Worm (Caenorhabditis elegans): ENCODE data around the gene ogdh-2.

The ogdh-2 gene

DNA sequence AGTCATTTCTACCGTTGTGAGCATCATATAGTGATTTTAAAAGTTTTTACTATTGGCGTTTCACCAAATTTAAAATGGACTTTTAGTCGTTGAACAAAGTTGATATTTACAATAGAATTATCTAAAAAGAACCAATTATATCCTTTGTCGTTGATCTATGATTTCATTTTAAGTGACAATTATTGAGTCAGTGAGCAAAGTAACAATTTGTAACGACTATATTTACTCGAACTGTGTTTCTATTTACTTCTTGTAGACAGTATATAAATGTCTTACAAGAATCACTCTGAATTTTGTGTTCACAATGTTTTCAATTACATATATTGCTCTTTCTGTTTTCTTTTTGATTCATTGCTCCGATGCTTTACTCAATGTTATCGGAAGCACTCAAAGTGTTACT is 46.8 kb downstream of the ogdh-2 start, which contains the start of gene ttr-22:
Gene ttr-22 (plus strand): TSS at position 301 of the 400 bp plus-strand sequence.
- TF ChIP-seq tbx-11 (GFP tag; IDR thresholded peaks at IDR 0.05), result no peak
- no peak for TF ChIP-seq pes-1 (GFP tag; IDR thresholded peaks at IDR 0.05)
- no peak for TF ChIP-seq flt-1 (GFP tag; IDR thresholded peaks at IDR 0.05)
- no peak for TF ChIP-seq hmg-4 (GFP tag; optimal IDR thresholded peaks at IDR 0.05)
- TF ChIP-seq tbx-37 (GFP tag; conservative IDR thresholded peaks at IDR 0.05), result no peak
- TF ChIP-seq aly-1 (tag; optimal IDR thresholded peaks at IDR 0.05), result no peak
- no peak for TF ChIP-seq B0310.2 (tag; optimal IDR thresholded peaks at IDR 0.05)
- TF ChIP-seq sea-1 (GFP tag; conservative IDR thresholded peaks at IDR 0.05), result no peak
- no peak for TF ChIP-seq ceh-13 (GFP tag; optimal IDR thresholded peaks at IDR 0.05)
- TF ChIP-seq scrt-1 (GFP tag; IDR thresholded peaks at IDR 0.05), result no peak

ce11 chrV:12244980-12245742 is 50.9 kb downstream of the ogdh-2 start, which contains the start of the genes T04H1.13, slfl-5 and rad-50:
Gene T04H1.13, minus strand, starts transcription at chrV:12245030.
Gene slfl-5, minus strand, starts transcription at chrV:12245044.
Gene rad-50, plus strand, starts transcription at chrV:12245646.
- TF ChIP-seq scrt-1 (GFP tag; IDR thresholded peaks at IDR 0.05) (no peak), hnd-1 (tag; optimal IDR thresholded peaks at IDR 0.05) (no peak)

ce11 chrV:12245777-12246452 is 51.6 kb downstream of the ogdh-2 start:
- no peak for TF ChIP-seq tbx-37 (GFP tag; conservative IDR thresholded peaks at IDR 0.05)
- TF ChIP-seq tbx-11 (GFP tag; IDR thresholded peaks at IDR 0.05), result no peak
- no peak for TF ChIP-seq ceh-36 (tag; optimal IDR thresholded peaks at IDR 0.05)
- TF ChIP-seq hmg-4 (GFP tag; optimal IDR thresholded peaks at IDR 0.05), result no peak
- TF ChIP-seq ama-1 (optimal IDR thresholded peaks at IDR 0.05), result no peak
- TF ChIP-seq F13C5.2 (tag; optimal IDR thresholded peaks at IDR 0.05), result no peak
- TF ChIP-seq flt-1 (GFP tag; IDR thresholded peaks at IDR 0.05), result no peak
- TF ChIP-seq sea-1 (GFP tag; conservative IDR thresholded peaks at IDR 0.05), result no peak
- no peak for TF ChIP-seq tra-4 (tag; optimal IDR thresholded peaks at IDR 0.05)
- no peak for TF ChIP-seq hnd-1 (tag; optimal IDR thresholded peaks at IDR 0.05)

ce11 chrV:12251041-12251440 is 56.7 kb downstream of the ogdh-2 start, which contains the start of gene T04H1.5:
Gene T04H1.5, plus strand, starts transcription at chrV:12251341.
- no peak for TF ChIP-seq sea-1 (GFP tag; conservative IDR thresholded peaks at IDR 0.05)

DNA sequence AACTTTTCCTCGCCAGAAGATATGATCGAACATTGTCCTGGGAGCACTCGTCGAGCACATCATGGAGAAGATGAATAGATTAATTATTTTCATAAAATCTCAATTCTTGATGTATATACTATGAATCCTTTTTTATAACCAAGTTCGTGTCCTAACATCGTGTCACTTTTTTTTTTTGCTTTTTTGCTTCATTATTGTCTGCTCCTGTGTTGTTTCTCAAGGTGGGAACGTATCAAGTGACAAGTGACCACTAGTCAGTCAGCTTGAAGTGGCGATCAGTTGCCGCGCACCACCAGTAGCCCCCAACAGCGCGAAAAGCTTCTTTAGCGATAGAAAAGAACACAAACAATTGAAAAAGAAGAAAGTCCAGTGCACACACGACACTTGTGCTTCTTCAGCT is 58.0 kb downstream of the ogdh-2 start, which contains the start of gene lrx-1:
Gene lrx-1 (plus strand): TSS at position 301 of the 400 bp plus-strand sequence.
- no peak for TF ChIP-seq scrt-1 (GFP tag; IDR thresholded peaks at IDR 0.05)
- TF ChIP-seq ama-1 (optimal IDR thresholded peaks at IDR 0.05), result no peak
- TF ChIP-seq ets-7 (tag; optimal IDR thresholded peaks at IDR 0.05), result no peak
